Worm (Caenorhabditis elegans) whole organism, L3 larva: ENCODE data around the gene shc-3.

ENCODE experiments used
- ZK546.5 ChIP-seq: sonication (generic microtip); optimal IDR thresholded peaks from 2 replicates; lab custom pipeline; 2017; ENCODE audit warnings: missing biosample characterization, missing genetic modification characterization
- aly-2 ChIP-seq: fragments of 150-350 bp; optimal IDR thresholded peaks from 2 replicates; lab custom pipeline; 2014; ENCODE audit warnings: missing biosample characterization, missing genetic modification characterization
- ama-1 ChIP-seq: fragments of 150-350 bp; optimal IDR thresholded peaks from 2 replicates; lab custom pipeline; 2018
- ceh-16 ChIP-seq: sonication (generic microtip); optimal IDR thresholded peaks from 2 replicates; lab custom pipeline; 2017; ENCODE audit warnings: missing biosample characterization, missing genetic modification characterization
- ceh-28 ChIP-seq: fragments of 150-350 bp; optimal IDR thresholded peaks from 2 replicates; lab custom pipeline; 2014; ENCODE audit warnings: missing biosample characterization, missing genetic modification reagents, missing genetic modification characterization
- ceh-82 ChIP-seq: fragments of 150-350 bp; optimal IDR thresholded peaks from 2 replicates; lab custom pipeline; 2014; ENCODE audit warnings: missing biosample characterization, missing genetic modification characterization
- ceh-9 ChIP-seq: sonication (generic microtip); optimal IDR thresholded peaks from 2 replicates; lab custom pipeline; 2018; ENCODE audit warnings: missing biosample characterization, missing genetic modification characterization
- elt-1 ChIP-seq: fragments of 150-350 bp; optimal IDR thresholded peaks from 2 replicates; lab custom pipeline; 2014; ENCODE audit warnings: missing biosample characterization, missing genetic modification characterization
- elt-2 ChIP-seq: sonication (generic microtip); optimal IDR thresholded peaks from 2 replicates; lab custom pipeline; 2016; ENCODE audit warnings: missing genetic modification reagents, mild to moderate bottlenecking, missing genetic modification characterization, missing compliant biosample characterization
- elt-3 ChIP-seq, 3 experiments: fragments of 150-350 bp in 1 of 3; sonication (generic microtip) in 2 of 3; optimal IDR thresholded peaks; 2 replicates in 2 of 3; 4 replicates in 1 of 3; lab custom pipeline; 2014 to 2017; ENCODE audit warnings: missing biosample characterization in 3 of 3, missing genetic modification characterization in 3 of 3
- eor-1 ChIP-seq, 2 experiments: fragments of 150-350 bp; optimal IDR thresholded peaks; 2 replicates each; lab custom pipeline; 2014 to 2018; ENCODE audit warnings: missing biosample characterization in 2 of 2, missing genetic modification characterization in 2 of 2
- fkh-10 ChIP-seq: sonication (generic microtip); optimal IDR thresholded peaks from 2 replicates; lab custom pipeline; 2017; ENCODE audit warnings: missing biosample characterization, missing genetic modification reagents, missing genetic modification characterization
- fkh-2 ChIP-seq: fragments of 150-350 bp; optimal IDR thresholded peaks from 2 replicates; lab custom pipeline; 2014; ENCODE audit warnings: missing biosample characterization, missing genetic modification reagents, missing genetic modification characterization
- fos-1 ChIP-seq: fragments of 150-350 bp; optimal IDR thresholded peaks from 2 replicates; lab custom pipeline; 2014; ENCODE audit warnings: missing biosample characterization, missing genetic modification characterization
- hmg-11 ChIP-seq: sonication (generic microtip); optimal IDR thresholded peaks from 2 replicates; lab custom pipeline; 2016; ENCODE audit warnings: missing genetic modification characterization, missing compliant biosample characterization
- jun-1 ChIP-seq: fragments of 150-350 bp; optimal IDR thresholded peaks from 2 replicates; lab custom pipeline; 2014; ENCODE audit warnings: missing biosample characterization, missing genetic modification reagents, missing genetic modification characterization
- lin-15B ChIP-seq: fragments of 150-350 bp; optimal IDR thresholded peaks from 2 replicates; lab custom pipeline; 2014; ENCODE audit warnings: missing biosample characterization, missing genetic modification characterization
- lin-39 ChIP-seq: fragments of 150-350 bp; optimal IDR thresholded peaks from 2 replicates; lab custom pipeline; 2018; ENCODE audit warnings: missing biosample characterization, missing genetic modification reagents, missing genetic modification characterization
- mdl-1 ChIP-seq: fragments of 150-350 bp; optimal IDR thresholded peaks from 2 replicates; lab custom pipeline; 2014; ENCODE audit warnings: missing biosample characterization, missing genetic modification characterization
- mml-1 ChIP-seq: fragments of 150-350 bp; sonication (generic microtip); optimal IDR thresholded peaks from 3 replicates; lab custom pipeline; 2014; ENCODE audit warnings: missing biosample characterization, missing genetic modification characterization
- nfya-1 ChIP-seq: sonication (generic microtip); optimal IDR thresholded peaks from 2 replicates; lab custom pipeline; 2017; ENCODE audit warnings: missing genetic modification characterization, mild to moderate bottlenecking, missing compliant biosample characterization, antibody characterized with exemption, moderate library complexity; ENCODE audit not compliant: insufficient read depth
- nhr-11 ChIP-seq: fragments of 150-350 bp; optimal IDR thresholded peaks from 2 replicates; lab custom pipeline; 2014; ENCODE audit warnings: missing biosample characterization, missing genetic modification characterization
- nhr-23 ChIP-seq: fragments of 150-350 bp; optimal IDR thresholded peaks from 2 replicates; lab custom pipeline; 2014; ENCODE audit warnings: missing biosample characterization, missing genetic modification reagents, missing genetic modification characterization
- nhr-237 ChIP-seq: fragments of 150-350 bp; optimal IDR thresholded peaks from 2 replicates; lab custom pipeline; 2014; ENCODE audit warnings: missing biosample characterization, missing genetic modification characterization
- nhr-25 ChIP-seq: sonication (generic microtip); optimal IDR thresholded peaks from 2 replicates; lab custom pipeline; 2017; ENCODE audit warnings: missing biosample characterization, missing genetic modification characterization
- nhr-28 ChIP-seq: fragments of 150-350 bp; optimal IDR thresholded peaks from 2 replicates; lab custom pipeline; 2014; ENCODE audit warnings: missing biosample characterization, missing genetic modification characterization
- nhr-76 ChIP-seq: fragments of 150-350 bp; sonication (generic microtip); optimal IDR thresholded peaks from 5 replicates; lab custom pipeline; 2014; ENCODE audit warnings: missing biosample characterization, missing genetic modification characterization
- pha-4 ChIP-seq: fragments of 150-350 bp; optimal IDR thresholded peaks from 2 replicates; lab custom pipeline; 2014; ENCODE audit warnings: missing biosample characterization, missing genetic modification reagents, missing genetic modification characterization
- pqm-1 ChIP-seq: fragments of 150-350 bp; optimal IDR thresholded peaks from 2 replicates; lab custom pipeline; 2017; ENCODE audit warnings: missing biosample characterization, missing genetic modification characterization, inconsistent platforms
- skn-1 ChIP-seq: fragments of 150-350 bp; optimal IDR thresholded peaks from 2 replicates; lab custom pipeline; 2014; ENCODE audit warnings: missing biosample characterization, missing genetic modification characterization
- snpc-4 ChIP-seq: fragments of 150-350 bp; optimal IDR thresholded peaks from 2 replicates; lab custom pipeline; 2014; ENCODE audit warnings: missing biosample characterization, missing genetic modification characterization
- unc-39 ChIP-seq: sonication (generic microtip); optimal IDR thresholded peaks from 4 replicates; lab custom pipeline; 2017; ENCODE audit warnings: missing biosample characterization, missing genetic modification characterization
- ztf-4 ChIP-seq: fragments of 150-350 bp; optimal IDR thresholded peaks from 2 replicates; lab custom pipeline; 2014; ENCODE audit warnings: missing biosample characterization, missing genetic modification characterization

shc-3 gene

ce11 chrX:13717053-13717671, at the start of gene shc-3:
TSS of gene shc-3 (plus strand) at chrX:13717536.
- TF ChIP-seq nfya-1 (tag; lab: Kevin White, UChicago) = peak; percentile 2
- TF ChIP-seq eor-1 (tag; optimal IDR thresholded peaks at IDR 0.05; lab: Kevin White, UChicago) = no peak
- TF ChIP-seq pha-4 (tag; lab: Kevin White, UChicago) = peak; percentile 10
- TF ChIP-seq elt-2 = peak; percentile 19

ce11 chrX:13668728-13669127, 48.6 kb upstream of the shc-3 start, which contains the start of gene C04A11.2:
TSS of gene C04A11.2 (minus strand) at chrX:13668828.
- TF ChIP-seq ZK546.5 (tag; lab: Kevin White, UChicago) (no peak), pqm-1 (tag; lab: Kevin White, UChicago) (no peak), fkh-2 (no peak), lin-39 (no peak), nhr-28 (tag; lab: Kevin White, UChicago) (no peak), mdl-1 (tag; lab: Kevin White, UChicago) (no peak), ceh-82 (tag; lab: Kevin White, UChicago) (no peak), lin-15B (tag; lab: Kevin White, UChicago) (no peak), nhr-23 (no peak), ztf-4 (tag; lab: Kevin White, UChicago) (no peak), mml-1 (tag; lab: Kevin White, UChicago) (no peak), jun-1 (no peak), pha-4 (tag; lab: Kevin White, UChicago) (no peak), skn-1 (tag; lab: Kevin White, UChicago) (no peak), nhr-11 (tag; lab: Kevin White, UChicago) (no peak), fos-1 (tag; lab: Kevin White, UChicago) (no peak)

DNA sequence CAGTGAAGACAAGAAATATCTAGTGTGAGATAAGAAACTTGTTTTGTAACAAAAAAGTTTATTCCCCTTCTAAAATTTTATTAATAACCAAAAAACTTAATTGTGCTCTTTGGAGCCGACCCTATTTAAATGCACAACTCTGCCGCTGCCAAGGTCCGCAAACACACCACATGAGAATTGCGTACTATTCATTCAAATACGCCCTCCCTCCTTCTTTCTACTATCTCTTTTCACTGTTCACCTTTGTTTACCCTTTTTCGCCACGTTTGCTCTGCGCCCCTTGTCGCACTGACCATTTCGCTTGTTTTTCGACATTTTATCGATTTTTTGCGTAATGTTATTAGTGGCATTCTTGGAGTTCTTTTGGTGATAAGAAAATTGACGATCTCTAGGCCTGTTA, 47.7 kb upstream of the shc-3 start:
- TF ChIP-seq ceh-16 (tag; lab: Kevin White, UChicago) = no peak
- TF ChIP-seq elt-1 (tag; lab: Kevin White, UChicago) = no peak
- TF ChIP-seq nfya-1 (tag; lab: Kevin White, UChicago) = peak; percentile 41
- TF ChIP-seq pqm-1 (tag; lab: Kevin White, UChicago) = peak; percentile 43
- TF ChIP-seq pha-4 (tag; lab: Kevin White, UChicago) = peak; percentile 96
- no peak for TF ChIP-seq nhr-237 (tag; lab: Kevin White, UChicago)
- TF ChIP-seq jun-1 = peak; percentile 12
- TF ChIP-seq elt-2 = peak; percentile 71
- TF ChIP-seq hmg-11 (tag; lab: Kevin White, UChicago) = peak; percentile 4
- TF ChIP-seq skn-1 (tag; lab: Kevin White, UChicago) = no peak
- TF ChIP-seq ceh-28 (tag; lab: Kevin White, UChicago) = peak; percentile 54

ce11 chrX:13670966-13671365, 46.4 kb upstream of the shc-3 start:
- TF ChIP-seq lin-39 (peak; percentile 44), ceh-28 (tag; lab: Kevin White, UChicago) (no peak)

DNA sequence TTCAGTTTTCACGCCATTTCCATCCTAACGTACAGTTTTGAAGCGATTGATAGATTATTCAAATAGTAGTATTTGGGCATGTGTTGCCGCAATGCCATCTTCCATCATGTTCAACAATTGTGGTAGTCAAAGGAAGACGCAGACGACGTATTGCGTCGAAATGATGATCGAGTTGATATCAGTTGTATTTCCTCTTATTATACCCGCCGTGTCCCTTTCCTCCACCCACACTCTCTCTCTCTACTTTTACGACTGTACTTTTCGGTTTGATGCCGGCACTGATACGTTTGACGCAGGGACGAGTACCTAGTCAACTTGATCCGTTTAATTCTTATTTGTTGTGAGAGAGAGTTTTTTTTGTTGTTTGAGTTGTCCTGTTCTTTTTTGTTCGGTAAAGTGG, 44.7 kb upstream of the shc-3 start:
- TF ChIP-seq pqm-1 (tag; lab: Kevin White, UChicago) (peak; percentile 56), snpc-4 (peak; percentile 1), lin-39 (no peak), pha-4 (tag; lab: Kevin White, UChicago) (peak; percentile 24), elt-2 (peak; percentile 73)

DNA sequence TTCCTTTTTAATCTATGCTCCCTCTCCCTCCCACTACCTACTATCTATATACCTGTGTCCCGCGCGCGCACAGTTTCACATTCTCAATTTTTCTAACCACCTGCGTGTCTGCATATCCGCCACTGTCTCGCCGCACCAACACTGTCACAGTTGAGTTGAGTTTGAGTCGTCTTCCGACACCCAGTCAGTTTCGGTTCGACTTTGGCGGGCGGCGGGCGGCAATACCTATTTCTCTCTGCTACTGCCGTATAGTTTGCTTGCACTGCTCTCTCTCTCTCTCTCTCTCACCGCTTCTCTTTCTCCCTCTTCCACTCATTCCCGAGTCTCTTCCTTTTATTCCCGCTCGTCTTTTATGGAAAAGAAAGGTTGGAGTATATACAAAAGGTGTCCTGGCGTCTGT, 41.9 kb upstream of the shc-3 start:
- TF ChIP-seq elt-3 (tag; optimal IDR thresholded peaks at IDR 0.05; lab: Kevin White, UChicago) = no peak
- peak; percentile 51 for TF ChIP-seq nhr-23
- no peak for TF ChIP-seq ztf-4 (tag; lab: Kevin White, UChicago)
- TF ChIP-seq jun-1 = peak; percentile 13
- no peak for TF ChIP-seq fkh-10
- TF ChIP-seq skn-1 (tag; lab: Kevin White, UChicago) = no peak
- no peak for TF ChIP-seq aly-2
- no peak for TF ChIP-seq nhr-28 (tag; lab: Kevin White, UChicago)
- TF ChIP-seq nhr-25 = peak; percentile 7
- TF ChIP-seq fkh-2 = no peak
- TF ChIP-seq ceh-9 (tag; lab: Kevin White, UChicago) = no peak
- TF ChIP-seq unc-39 (tag; lab: Kevin White, UChicago) = no peak
- TF ChIP-seq elt-2 = peak; percentile 40
- no peak for TF ChIP-seq nhr-76 (tag; lab: Kevin White, UChicago)
- no peak for TF ChIP-seq ama-1 (lab: Kevin White, UChicago)
- no peak for TF ChIP-seq lin-39
- no peak for TF ChIP-seq ceh-28 (tag; lab: Kevin White, UChicago)
- TF ChIP-seq mdl-1 (tag; lab: Kevin White, UChicago) = no peak
- TF ChIP-seq pha-4 (tag; lab: Kevin White, UChicago) = peak; percentile 37
